Fruit fly (Drosophila melanogaster) whole organism, embryonic: Measurements from ENCODE around the gene mRpL51.

ENCODE experiments used
- Adf1 ChIP-seq: fragments of 200-800 bp; sonication (Bioruptor generic); IDR thresholded peaks from 2 replicates; pipeline ENCODE4 v1.3.6; 2022; ENCODE audit warnings: missing biosample characterization, missing genetic modification characterization
- Aef1 ChIP-seq: fragments of 200-800 bp; sonication (Bioruptor generic); IDR thresholded peaks from 3 replicates; pipeline ENCODE4 v1.3.6; 2022; ENCODE audit warnings: missing biosample characterization, missing genetic modification characterization
- Awh ChIP-seq: fragments of 200-800 bp; sonication (Bioruptor generic); IDR thresholded peaks from 2 replicates; pipeline ENCODE4, ENCODE4 v1.3.6; 2022; ENCODE audit warnings: missing biosample characterization, missing genetic modification characterization
- CG10147 ChIP-seq: fragments of 200-800 bp; sonication (Bioruptor generic); optimal IDR thresholded peaks from 2 replicates; lab custom pipeline; 2019; ENCODE audit warnings: missing biosample characterization, mild to moderate bottlenecking, missing genetic modification characterization, moderate library complexity
- CG10267 ChIP-seq: fragments of 200-800 bp; sonication (Bioruptor generic); optimal IDR thresholded peaks from 2 replicates; lab custom pipeline; 2018; ENCODE audit warnings: missing biosample characterization, mild to moderate bottlenecking, missing genetic modification characterization, moderate library complexity
- CG12219 ChIP-seq: fragments of 200-800 bp; sonication (Bioruptor generic); optimal IDR thresholded peaks from 3 replicates; lab custom pipeline; 2018; ENCODE audit warnings: missing biosample characterization, mild to moderate bottlenecking, missing genetic modification characterization
- CG12236 ChIP-seq: fragments of 200-800 bp; sonication (Bioruptor generic); optimal IDR thresholded peaks from 2 replicates; lab custom pipeline; 2016; ENCODE audit warnings: missing biosample characterization, missing genetic modification characterization
- CG12299 ChIP-seq: fragments of 200-800 bp; sonication (Bioruptor generic); optimal IDR thresholded peaks from 2 replicates; lab custom pipeline; 2018; ENCODE audit warnings: missing biosample characterization, mild to moderate bottlenecking, missing genetic modification characterization
- CG14965 ChIP-seq: fragments of 200-800 bp; sonication (Bioruptor generic); optimal IDR thresholded peaks from 2 replicates; lab custom pipeline; 2016; ENCODE audit warnings: missing biosample characterization, missing genetic modification characterization, borderline replicate concordance
- CG1603 ChIP-seq: fragments of 200-800 bp; sonication (Bioruptor generic); optimal IDR thresholded peaks from 2 replicates; lab custom pipeline; 2019; ENCODE audit warnings: missing biosample characterization, mild to moderate bottlenecking, missing genetic modification characterization, moderate library complexity
- CG2120 ChIP-seq: fragments of 200-800 bp; sonication (Bioruptor generic); optimal IDR thresholded peaks from 3 replicates; lab custom pipeline; 2016; ENCODE audit warnings: missing biosample characterization, missing genetic modification characterization
- CG3065 ChIP-seq: fragments of 200-800 bp; sonication (Bioruptor generic); optimal IDR thresholded peaks from 2 replicates; lab custom pipeline; 2016; ENCODE audit warnings: missing biosample characterization, missing genetic modification characterization
- CG3163 ChIP-seq: fragments of 200-800 bp; sonication (Bioruptor generic); optimal IDR thresholded peaks from 3 replicates; lab custom pipeline; 2016; ENCODE audit warnings: missing biosample characterization, missing genetic modification characterization
- CG33213 ChIP-seq: fragments of 200-800 bp; sonication (Bioruptor generic); optimal IDR thresholded peaks from 3 replicates; lab custom pipeline; 2016; ENCODE audit warnings: missing biosample characterization, missing genetic modification characterization
- CG4360 ChIP-seq: fragments of 200-800 bp; sonication (Bioruptor generic); IDR thresholded peaks from 2 replicates; pipeline ENCODE4 v1.3.6; 2022; ENCODE audit warnings: missing biosample characterization, missing genetic modification characterization
- CG7271 ChIP-seq: fragments of 200-800 bp; sonication (Bioruptor generic); optimal IDR thresholded peaks from 2 replicates; lab custom pipeline; 2018; ENCODE audit warnings: missing biosample characterization, mild to moderate bottlenecking, missing genetic modification characterization, moderate library complexity
- CG7556 ChIP-seq: fragments of 200-800 bp; sonication (Bioruptor generic); optimal IDR thresholded peaks from 2 replicates; lab custom pipeline; 2017; ENCODE audit warnings: missing biosample characterization, mild to moderate bottlenecking, missing genetic modification characterization
- D19A ChIP-seq: fragments of 200-800 bp; optimal IDR thresholded peaks from 3 replicates; lab custom pipeline; 2019; ENCODE audit warnings: missing biosample characterization, mild to moderate bottlenecking, missing genetic modification characterization, moderate library complexity
- Doc2 ChIP-seq: fragments of 200-800 bp; sonication (Bioruptor generic); IDR thresholded peaks from 2 replicates; pipeline ENCODE4 v1.3.6; 2022; ENCODE audit warnings: missing biosample characterization, missing genetic modification characterization
- Gsc ChIP-seq: fragments of 200-800 bp; sonication (Bioruptor generic); IDR thresholded peaks from 2 replicates; pipeline ENCODE4 v1.3.6; 2022; ENCODE audit warnings: missing biosample characterization, missing genetic modification characterization
- HLHmδ ChIP-seq: fragments of 200-800 bp; sonication (Bioruptor generic); optimal IDR thresholded peaks from 2 replicates; lab custom pipeline; 2018; ENCODE audit warnings: missing biosample characterization, mild to moderate bottlenecking, missing genetic modification characterization, moderate library complexity
- Kr ChIP-seq: fragments of 200-800 bp; sonication (Bioruptor generic); optimal IDR thresholded peaks from 2 replicates; lab custom pipeline; 2017; ENCODE audit warnings: missing biosample characterization, mild to moderate bottlenecking, missing genetic modification characterization
- MBD-R2 ChIP-seq: fragments of 200-800 bp; sonication (Bioruptor generic); IDR thresholded peaks from 2 replicates; pipeline ENCODE4 v1.3.6; 2022; ENCODE audit warnings: missing biosample characterization, missing genetic modification characterization
- Med ChIP-seq: fragments of 200-800 bp; sonication (Bioruptor generic); peaks from one replicate; lab custom pipeline; 2016; ENCODE audit warnings: missing biosample characterization, missing genetic modification characterization, mild to moderate bottlenecking, inconsistent platforms, moderate library complexity
- NC2α ChIP-seq: fragments of 200-800 bp; sonication (Bioruptor generic); optimal IDR thresholded peaks from 2 replicates; lab custom pipeline; 2016; ENCODE audit warnings: missing biosample characterization, missing genetic modification characterization
- Opbp ChIP-seq: fragments of 200-800 bp; sonication (Bioruptor generic); IDR thresholded peaks from 3 replicates; pipeline ENCODE4 v1.3.6; 2022; ENCODE audit warnings: missing biosample characterization, missing genetic modification characterization; ENCODE audit not compliant: partially characterized antibody
- Sox102F ChIP-seq: fragments of 200-800 bp; sonication (Bioruptor generic); optimal IDR thresholded peaks from 2 replicates; lab custom pipeline; 2018; ENCODE audit warnings: missing biosample characterization, mild to moderate bottlenecking, missing genetic modification characterization, moderate library complexity
- Sry-δ ChIP-seq: fragments of 200-800 bp; sonication (Bioruptor generic); optimal IDR thresholded peaks from 2 replicates; lab custom pipeline; 2016; ENCODE audit warnings: missing biosample characterization, missing genetic modification characterization
- ab ChIP-seq: fragments of 200-800 bp; sonication (Bioruptor generic); optimal IDR thresholded peaks from 2 replicates; lab custom pipeline; 2016; ENCODE audit warnings: missing biosample characterization, missing genetic modification characterization
- bab2 ChIP-seq: fragments of 200-800 bp; sonication (Bioruptor generic); optimal IDR thresholded peaks from 2 replicates; lab custom pipeline; 2016; ENCODE audit warnings: missing biosample characterization, missing genetic modification characterization
- bbx ChIP-seq: fragments of 200-800 bp; sonication (Bioruptor generic); IDR thresholded peaks from 2 replicates; pipeline ENCODE4 v1.3.6; 2022; ENCODE audit warnings: missing biosample characterization, missing genetic modification characterization; ENCODE audit not compliant: partially characterized antibody
- bigmax ChIP-seq: fragments of 200-800 bp; sonication (Bioruptor generic); optimal IDR thresholded peaks from 2 replicates; lab custom pipeline; 2018; ENCODE audit warnings: missing biosample characterization, mild to moderate bottlenecking, missing genetic modification characterization
- cas ChIP-seq: fragments of 200-800 bp; sonication (Bioruptor generic); IDR thresholded peaks from 2 replicates; pipeline ENCODE4 v1.3.6; 2022; ENCODE audit warnings: missing biosample characterization, missing genetic modification characterization
- cg ChIP-seq: fragments of 200-800 bp; sonication (Bioruptor generic); optimal IDR thresholded peaks from 3 replicates; lab custom pipeline; 2019; ENCODE audit warnings: missing biosample characterization, mild to moderate bottlenecking, missing genetic modification characterization, moderate library complexity
- chinmo ChIP-seq: fragments of 200-800 bp; sonication (Bioruptor generic); IDR thresholded peaks from 4 replicates; pipeline ENCODE4 v1.3.6; 2022; ENCODE audit warnings: missing biosample characterization, missing genetic modification characterization; ENCODE audit not compliant: partially characterized antibody
- chm ChIP-seq: fragments of 200-800 bp; sonication (Bioruptor generic); IDR thresholded peaks from 2 replicates; pipeline ENCODE4 v1.3.6; 2022; ENCODE audit warnings: missing biosample characterization, missing genetic modification characterization
- croc ChIP-seq: fragments of 200-800 bp; sonication (Bioruptor generic); conservative IDR thresholded peaks from 3 replicates; pipeline ENCODE4 v1.3.6; 2022; ENCODE audit warnings: missing biosample characterization, missing genetic modification characterization
- crol ChIP-seq: fragments of 200-800 bp; sonication (Bioruptor generic); IDR thresholded peaks from 2 replicates; pipeline ENCODE4 v1.3.6; 2022; ENCODE audit warnings: missing biosample characterization, missing genetic modification characterization
- dan ChIP-seq: fragments of 200-800 bp; sonication (Bioruptor generic); IDR thresholded peaks from 2 replicates; pipeline ENCODE4 v1.3.6; 2022; ENCODE audit warnings: missing biosample characterization, missing genetic modification characterization
- kah ChIP-seq: fragments of 200-800 bp; sonication (Bioruptor generic); optimal IDR thresholded peaks from 2 replicates; lab custom pipeline; 2018; ENCODE audit warnings: missing biosample characterization, mild to moderate bottlenecking, missing genetic modification characterization
- luna ChIP-seq: fragments of 200-800 bp; sonication (Bioruptor generic); optimal IDR thresholded peaks from 2 replicates; lab custom pipeline; 2016; ENCODE audit warnings: missing biosample characterization, missing genetic modification characterization
- nerfin-2 ChIP-seq: fragments of 200-800 bp; sonication (Bioruptor generic); IDR thresholded peaks from 2 replicates; pipeline ENCODE4 v1.3.6; 2022; ENCODE audit warnings: missing biosample characterization, missing genetic modification characterization; ENCODE audit not compliant: partially characterized antibody
- pan ChIP-seq, 4 experiments: fragments of >200 bp in 3 of 4; fragments of 200-800 bp in 1 of 4; sonication (Bioruptor generic) in 1 of 4; optimal IDR thresholded peaks in 3 of 4; IDR thresholded peaks in 1 of 4; 2 replicates each; pipeline versions ENCODE4 v1.3.6 to Lab custom; 2017 to 2022; ENCODE audit warnings: missing biosample characterization in 2 of 4, missing genetic modification characterization in 2 of 4, mixed read lengths in 1 of 4
- sens ChIP-seq: fragments of 200-800 bp; sonication (Bioruptor generic); peaks from one replicate; lab custom pipeline; 2016; ENCODE audit warnings: missing biosample characterization, missing genetic modification characterization
- twi ChIP-seq: fragments of 200-800 bp; optimal IDR thresholded peaks from 2 replicates; lab custom pipeline; 2019; ENCODE audit warnings: missing biosample characterization, mild to moderate bottlenecking, missing genetic modification characterization, moderate library complexity
- vfl ChIP-seq: fragments of 200-800 bp; sonication (Bioruptor generic); optimal IDR thresholded peaks from 2 replicates; lab custom pipeline; 2016; ENCODE audit warnings: missing biosample characterization, missing genetic modification characterization

mRpL51 gene

DNA sequence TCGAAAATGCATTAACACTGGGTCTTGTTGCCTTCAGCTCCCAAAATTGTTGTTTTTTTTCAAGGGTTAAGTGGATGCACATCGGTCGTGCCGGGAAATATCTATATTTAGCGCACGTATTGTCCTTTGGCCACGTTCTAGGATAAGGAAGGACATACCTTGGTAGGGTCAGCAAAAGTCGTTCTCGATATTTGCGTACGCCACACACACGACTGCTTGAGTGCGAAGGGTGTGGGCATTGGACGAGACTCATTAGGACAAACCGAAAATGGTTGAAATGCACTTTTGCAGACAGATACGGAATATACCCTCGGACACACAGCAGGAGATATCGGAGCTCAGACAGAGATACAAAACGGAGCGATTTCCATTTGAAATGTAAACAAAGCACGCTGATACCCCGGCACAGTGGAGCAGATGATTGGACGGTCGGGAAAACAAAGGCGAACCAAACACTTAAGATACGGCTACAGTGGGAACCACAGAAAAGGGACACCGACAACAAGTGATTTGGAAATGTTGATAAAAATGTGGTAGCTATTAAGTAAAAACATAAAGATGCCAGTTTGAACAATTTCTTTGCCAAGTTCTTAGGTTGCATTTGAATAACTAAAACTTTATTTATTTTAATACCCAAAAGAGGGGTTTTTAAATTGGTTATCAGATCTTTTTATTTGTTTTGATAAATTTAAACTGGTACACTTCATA lies 28.4 kb upstream of the mRpL51 start (continued):
- TF ChIP-seq twi (peak; percentile 22), bigmax (GFP tag; lab: Kevin White, UChicago) (no peak), CG12219 (no peak), CG12299 (tag; lab: Kevin White, UChicago) (no peak), Sry-δ (GFP tag; lab: Kevin White, UChicago) (no peak), ab (GFP tag; lab: Kevin White, UChicago) (no peak), cas (GFP tag; lab: Robert Waterston, UW) (no peak), bab2 (GFP tag; lab: Kevin White, UChicago) (no peak), CG7556 (GFP tag; lab: Kevin White, UChicago) (no peak), CG2120 (GFP tag; lab: Kevin White, UChicago) (no peak), Sox102F (GFP tag; lab: Kevin White, UChicago) (peak; percentile 6), Awh (GFP tag; lab: Robert Waterston, UW) (no peak), kah (GFP tag; lab: Kevin White, UChicago) (no peak), CG1603 (tag; lab: Kevin White, UChicago) (peak; percentile 5), HLHmδ (no peak)

dm6 chr2L:8544636-8545035 lies 27.5 kb upstream of the mRpL51 start:
- TF ChIP-seq Kr (GFP tag; lab: Kevin White, UChicago) (no peak), CG33213 (GFP tag; lab: Kevin White, UChicago) (no peak), CG3065 (GFP tag; lab: Kevin White, UChicago) (no peak), Aef1 (GFP tag; lab: Robert Waterston, UW) (no peak), twi (peak; percentile 5), CG14965 (GFP tag; lab: Kevin White, UChicago) (no peak), vfl (GFP tag; lab: Kevin White, UChicago) (no peak), CG4360 (GFP tag; lab: Robert Waterston, UW) (peak; percentile 76), Gsc (GFP tag; lab: Robert Waterston, UW) (no peak), sens (peak; percentile 15), cg (GFP tag; lab: Kevin White, UChicago) (peak; percentile 28), chm (GFP tag; lab: Robert Waterston, UW) (peak; percentile 45; the same call in 1 of the 2 replicates), croc (GFP tag; lab: Robert Waterston, UW) (no peak), crol (peak; percentile 51; the same call in 1 of the 2 replicates), nerfin-2 (0 out of 2 replicates have a peak, but pooled peaks have one; percentile 32), Med (GFP tag; lab: Kevin White, UChicago) (peak; percentile 53)

DNA sequence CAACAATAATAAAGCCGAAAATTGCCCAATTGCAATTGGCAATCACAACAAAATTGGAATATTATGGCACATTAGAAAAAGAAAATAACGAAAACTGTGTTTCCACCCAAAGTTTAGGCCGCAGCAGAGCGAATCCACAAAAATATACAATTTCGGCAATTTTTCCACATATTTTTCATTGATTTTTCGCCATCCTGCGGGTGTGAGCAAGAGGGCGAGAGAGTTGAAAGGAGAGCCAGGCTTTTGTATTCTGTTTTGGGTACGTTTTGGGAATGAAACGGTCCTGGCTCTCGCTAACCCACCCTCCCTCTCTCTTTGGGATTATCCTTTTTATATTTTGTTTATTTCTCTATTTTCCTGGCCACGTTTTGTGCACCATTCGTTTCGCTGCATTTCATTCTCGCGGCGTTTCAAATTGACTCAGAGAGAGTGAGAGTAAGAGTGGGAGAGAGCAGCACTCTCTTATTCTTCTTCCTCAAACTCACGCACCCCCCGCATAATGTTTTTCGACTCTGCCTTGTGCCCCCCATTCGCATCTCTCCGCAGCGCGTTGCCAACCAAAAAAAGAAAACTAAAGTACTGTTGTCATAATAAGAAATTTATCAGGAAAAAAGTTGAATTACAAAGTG lies 26.7 kb upstream of the mRpL51 start:
- TF ChIP-seq D19A (peak; percentile 24), Doc2 (GFP tag; lab: Robert Waterston, UW) (no peak), CG7271 (tag; lab: Kevin White, UChicago) (peak; percentile 22), CG10267 (tag; lab: Kevin White, UChicago) (no peak), Opbp (GFP tag; lab: Robert Waterston, UW) (no peak), crol (peak; percentile 87), pan (optimal IDR thresholded peaks at IDR 0.05; lab: Kevin White, UChicago) (no peak), pan (GFP tag; optimal IDR thresholded peaks at IDR 0.05 in 1 of 2, IDR thresholded peaks at IDR 0.05 in 1 of 2) (no peak), luna (GFP tag; lab: Kevin White, UChicago) (no peak), bbx (peak; percentile 27; the same call in 1 of the 2 replicates), NC2α (no peak), CG12236 (GFP tag; lab: Kevin White, UChicago) (no peak), chinmo (peak; percentile 48; the same call in 1 of the 4 replicates), dan (GFP tag; lab: Robert Waterston, UW) (no peak), MBD-R2 (GFP tag; lab: Robert Waterston, UW) (peak; percentile 24; the same call in 1 of the 2 replicates), CG10147 (no peak), CG3163 (GFP tag; lab: Kevin White, UChicago) (peak; percentile 85), bigmax (GFP tag; lab: Kevin White, UChicago) (no peak), CG14965 (GFP tag; lab: Kevin White, UChicago) (no peak), Adf1 (GFP tag; lab: Robert Waterston, UW) (no peak)
